Fruit fly (Drosophila melanogaster) whole organism, wandering third instar larva: ENCODE results near the gene SPH93.

Experiments
- Abd-B ChIP-seq: fragments of >200 bp; optimal IDR thresholded peaks from 2 replicates; lab custom pipeline; 2017; ENCODE audit warnings: missing biosample characterization, missing genetic modification characterization
- CG32264 ChIP-seq: fragments of 200-800 bp; sonication (Bioruptor generic); optimal IDR thresholded peaks from 2 replicates; lab custom pipeline; 2016; ENCODE audit warnings: missing biosample characterization, missing genetic modification characterization
- CG9705 ChIP-seq: fragments of 200-800 bp; sonication (Bioruptor generic); optimal IDR thresholded peaks from 2 replicates; lab custom pipeline; 2018; ENCODE audit warnings: missing biosample characterization, mild to moderate bottlenecking, missing genetic modification characterization
- CrebA ChIP-seq: fragments of 200-800 bp; sonication (Bioruptor generic); optimal IDR thresholded peaks from 2 replicates; lab custom pipeline; 2016; ENCODE audit warnings: missing biosample characterization, mild to moderate bottlenecking, missing genetic modification characterization, borderline replicate concordance
- Dfd ChIP-seq: fragments of >200 bp; optimal IDR thresholded peaks from 2 replicates; lab custom pipeline; 2017; ENCODE audit warnings: missing biosample characterization, missing genetic modification characterization
- Dif ChIP-seq: fragments of 200-275, 200-300 bp; sonication (Bioruptor generic); optimal IDR thresholded peaks from 2 replicates; lab custom pipeline; 2018; ENCODE audit warnings: missing biosample characterization, missing genetic modification characterization; ENCODE audit not compliant: partially characterized antibody
- GATAd ChIP-seq: sonication (Bioruptor generic); optimal IDR thresholded peaks from 2 replicates; lab custom pipeline; 2016; ENCODE audit warnings: missing biosample characterization, missing genetic modification characterization
- HLH106 ChIP-seq: fragments of 200-800 bp; optimal IDR thresholded peaks from 3 replicates; lab custom pipeline; 2019; ENCODE audit warnings: missing biosample characterization, mild to moderate bottlenecking, missing genetic modification characterization, moderate library complexity
- Hnf4 ChIP-seq: fragments of 200-800 bp; sonication (Bioruptor generic); optimal IDR thresholded peaks from 2 replicates; lab custom pipeline; 2016; ENCODE audit warnings: missing biosample characterization, mild to moderate bottlenecking, missing genetic modification characterization
- Hr78 ChIP-seq: fragments of >200 bp; optimal IDR thresholded peaks from 2 replicates; lab custom pipeline; 2017; ENCODE audit warnings: missing biosample characterization, missing genetic modification characterization
- Hr83 ChIP-seq: fragments of 200-300 bp; sonication (Bioruptor generic); optimal IDR thresholded peaks from 2 replicates; lab custom pipeline; 2016; ENCODE audit warnings: missing biosample characterization, mild to moderate bottlenecking, missing genetic modification characterization, moderate library complexity; ENCODE audit not compliant: poor library complexity, severe bottlenecking
- Jra ChIP-seq: sonication (Bioruptor generic); optimal IDR thresholded peaks from 2 replicates; lab custom pipeline; 2016; ENCODE audit warnings: missing biosample characterization, missing genetic modification characterization
- Mio ChIP-seq: sonication (Bioruptor generic); optimal IDR thresholded peaks from 2 replicates; lab custom pipeline; 2016; ENCODE audit warnings: missing biosample characterization, missing genetic modification characterization
- Myc ChIP-seq: fragments of >200 bp; optimal IDR thresholded peaks from 2 replicates; lab custom pipeline; 2017
- N ChIP-seq: fragments of >200 bp; optimal IDR thresholded peaks from 2 replicates; lab custom pipeline; 2018; ENCODE audit warnings: missing biosample characterization, missing external identifiers, missing genetic modification characterization
- OdsH ChIP-seq: fragments of 200-800 bp; sonication (Bioruptor generic); optimal IDR thresholded peaks from 2 replicates; lab custom pipeline; 2016; ENCODE audit warnings: missing biosample characterization, mild to moderate bottlenecking, missing genetic modification characterization
- Rel ChIP-seq, 2 experiments: fragments of 200-800 bp; sonication (Bioruptor generic) in 1 of 2; optimal IDR thresholded peaks; 2 replicates in 1 of 2; 3 replicates in 1 of 2; lab custom pipeline; 2016 to 2019; ENCODE audit warnings: mild to moderate bottlenecking in 2 of 2, missing biosample characterization in 2 of 2, missing genetic modification characterization in 2 of 2, moderate library complexity in 1 of 2
- Sp1 ChIP-seq: fragments of 200-800 bp; sonication (Bioruptor generic); optimal IDR thresholded peaks from 3 replicates; lab custom pipeline; 2019; ENCODE audit warnings: missing biosample characterization, mild to moderate bottlenecking, missing genetic modification characterization, moderate library complexity
- Vsx2 ChIP-seq: fragments of 200-300, 225-300 bp; sonication (Bioruptor generic); optimal IDR thresholded peaks from 2 replicates; lab custom pipeline; 2018; ENCODE audit warnings: missing biosample characterization, missing genetic modification characterization; ENCODE audit not compliant: partially characterized antibody
- br ChIP-seq: fragments of 200-800 bp; sonication (Bioruptor generic); optimal IDR thresholded peaks from 2 replicates; lab custom pipeline; 2016; ENCODE audit warnings: missing biosample characterization, missing genetic modification characterization
- brk ChIP-seq: fragments of 200-800 bp; sonication (Bioruptor generic); optimal IDR thresholded peaks from 2 replicates; lab custom pipeline; 2016; ENCODE audit warnings: missing biosample characterization, mild to moderate bottlenecking, missing genetic modification characterization
- dl ChIP-seq, 2 experiments: fragments of 175-275, 200-275 bp in 1 of 2; fragments of 200-275 bp in 1 of 2; sonication (Bioruptor generic); optimal IDR thresholded peaks; lab custom pipeline; 2018; ENCODE audit warnings: mild to moderate bottlenecking in 2 of 2, missing biosample characterization in 2 of 2, missing genetic modification characterization in 2 of 2, moderate library complexity in 2 of 2; ENCODE audit not compliant: partially characterized antibody in 2 of 2, insufficient read depth in 1 of 2
- dmrt93B ChIP-seq: fragments of 200-800 bp; sonication (Bioruptor generic); optimal IDR thresholded peaks from 2 replicates; lab custom pipeline; 2018; ENCODE audit warnings: missing biosample characterization, mild to moderate bottlenecking, missing genetic modification characterization
- dsf ChIP-seq: sonication (Bioruptor generic); optimal IDR thresholded peaks from 2 replicates; lab custom pipeline; 2016; ENCODE audit warnings: missing biosample characterization, missing genetic modification characterization, borderline replicate concordance
- ey ChIP-seq: fragments of 200-800 bp; sonication (Bioruptor generic); optimal IDR thresholded peaks from 2 replicates; lab custom pipeline; 2016; ENCODE audit warnings: missing biosample characterization, missing genetic modification characterization
- foxo ChIP-seq, 2 experiments: fragments of 200-800 bp; sonication (Bioruptor generic); optimal IDR thresholded peaks; 2 replicates in 1 of 2; 3 replicates in 1 of 2; lab custom pipeline; 2016 to 2017; ENCODE audit warnings: missing biosample characterization in 2 of 2, missing genetic modification characterization in 2 of 2
- fru ChIP-seq: fragments of 200-800 bp; sonication (Bioruptor generic); optimal IDR thresholded peaks from 3 replicates; lab custom pipeline; 2016; ENCODE audit warnings: missing biosample characterization, mild to moderate bottlenecking, missing genetic modification characterization
- h ChIP-seq: fragments of 200-800 bp; sonication (Bioruptor generic); optimal IDR thresholded peaks from 3 replicates; lab custom pipeline; 2016; ENCODE audit warnings: missing biosample characterization, mild to moderate bottlenecking, missing genetic modification characterization
- jim ChIP-seq: fragments of 175-275, 200-325 bp; sonication (Bioruptor generic); optimal IDR thresholded peaks from 2 replicates; lab custom pipeline; 2016; ENCODE audit warnings: missing biosample characterization, mild to moderate bottlenecking, missing genetic modification characterization
- lola ChIP-seq: fragments of >200 bp; optimal IDR thresholded peaks from 2 replicates; lab custom pipeline; 2017; ENCODE audit warnings: missing biosample characterization, missing genetic modification characterization
- pan ChIP-seq: fragments of >200 bp; optimal IDR thresholded peaks from 2 replicates; lab custom pipeline; 2017
- psq ChIP-seq: fragments of 200-800 bp; sonication (Bioruptor generic); optimal IDR thresholded peaks from 3 replicates; lab custom pipeline; 2017; ENCODE audit warnings: missing biosample characterization, mild to moderate bottlenecking, missing genetic modification characterization, moderate library complexity
- rgr ChIP-seq: fragments of 200-800 bp; sonication (Bioruptor generic); optimal IDR thresholded peaks from 3 replicates; lab custom pipeline; 2016; ENCODE audit warnings: missing biosample characterization, mild to moderate bottlenecking, missing genetic modification characterization
- sage ChIP-seq: fragments of 200-800 bp; sonication (Bioruptor generic); optimal IDR thresholded peaks from 2 replicates; lab custom pipeline; 2016; ENCODE audit warnings: missing biosample characterization, mild to moderate bottlenecking, missing genetic modification characterization
- sv ChIP-seq: fragments of 200-800 bp; sonication (Bioruptor generic); optimal IDR thresholded peaks from 3 replicates; lab custom pipeline; 2016; ENCODE audit warnings: missing biosample characterization, missing genetic modification characterization
- tai ChIP-seq: sonication (Bioruptor generic); optimal IDR thresholded peaks from 2 replicates; lab custom pipeline; 2016; ENCODE audit warnings: missing biosample characterization, missing genetic modification characterization
- usp ChIP-seq: fragments of >200 bp; optimal IDR thresholded peaks from 2 replicates; lab custom pipeline; 2017; ENCODE audit warnings: missing biosample characterization, missing genetic modification characterization
- woc ChIP-seq: sonication (Bioruptor generic); optimal IDR thresholded peaks from 2 replicates; lab custom pipeline; 2016; ENCODE audit warnings: missing biosample characterization, mild to moderate bottlenecking, missing genetic modification characterization

SPH93 gene

DNA sequence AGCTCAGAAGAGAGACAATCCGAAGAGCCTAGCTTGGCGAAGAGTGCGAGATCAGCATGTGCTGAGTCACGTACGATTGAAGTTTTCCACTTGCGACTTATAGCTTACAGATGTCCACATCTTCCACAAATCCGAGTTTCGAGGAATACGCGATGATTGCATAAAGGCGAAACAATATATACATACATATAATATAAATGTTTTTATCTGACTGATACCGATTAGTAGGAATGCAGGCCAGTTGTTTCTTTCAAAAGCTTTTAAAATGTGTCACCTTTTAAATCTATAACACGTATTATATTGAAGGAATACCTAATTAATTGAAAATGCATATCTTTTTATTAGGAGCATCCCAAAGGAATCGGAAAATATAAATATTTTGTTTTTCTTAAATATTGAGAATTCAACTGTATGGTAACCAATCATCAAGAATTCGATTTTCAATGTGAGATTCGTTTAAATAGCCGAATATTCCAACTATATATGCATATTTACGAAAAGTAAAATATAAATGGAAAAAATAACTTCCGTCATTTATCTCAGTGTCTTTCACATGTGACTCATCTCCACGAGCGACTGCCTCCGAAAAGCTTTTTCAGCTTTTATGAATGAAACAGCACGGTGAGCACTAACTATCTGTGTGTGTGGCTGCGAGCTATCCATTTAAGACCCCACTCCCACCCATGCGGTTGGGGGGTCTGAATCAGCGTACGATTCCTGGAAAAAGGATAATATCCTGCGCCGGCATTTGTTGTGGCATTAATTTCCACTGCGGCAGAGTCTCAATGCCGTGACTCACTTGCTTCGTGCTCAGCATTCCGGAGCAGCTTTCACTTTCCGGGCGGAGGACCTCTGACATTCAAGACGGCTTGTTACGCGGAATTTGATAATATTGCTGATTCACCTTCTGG is 5.0 kb downstream of the SPH93 start:
- TF ChIP-seq dl (GFP tag; optimal IDR thresholded peaks at IDR 0.05; lab: Kevin White, UChicago; ENCODE audit: insufficient read depth in 1 of 2, partially characterized antibody in 2 of 2) (peak in 1 of 2 experiments; percentile 63), usp (no peak), CG9705 (GFP tag; lab: Kevin White, UChicago) (peak; percentile 43), Sp1 (GFP tag; lab: Kevin White, UChicago) (peak; percentile 75), br (GFP tag; lab: Kevin White, UChicago) (peak; percentile 64), OdsH (GFP tag; lab: Kevin White, UChicago) (peak; percentile 78), brk (GFP tag; lab: Kevin White, UChicago) (peak; percentile 3), rgr (GFP tag; lab: Kevin White, UChicago) (peak; percentile 86), dmrt93B (peak; percentile 20), N (GFP tag; lab: Kevin White, UChicago) (no peak), Dfd (GFP tag; lab: Kevin White, UChicago) (no peak), Jra (GFP tag; lab: Kevin White, UChicago) (peak; percentile 71), ey (GFP tag; lab: Kevin White, UChicago) (peak; percentile 77), Myc (lab: Kevin White, UChicago) (no peak), h (peak; percentile 82), Hnf4 (GFP tag; lab: Kevin White, UChicago) (peak; percentile 73), Rel (GFP tag; optimal IDR thresholded peaks at IDR 0.05; lab: Kevin White, UChicago) (no peak), Rel (tag; optimal IDR thresholded peaks at IDR 0.05; lab: Kevin White, UChicago) (no peak), sv (GFP tag; lab: Kevin White, UChicago) (peak; percentile 7), HLH106 (tag; lab: Kevin White, UChicago) (peak; percentile 72), GATAd (GFP tag; lab: Kevin White, UChicago) (no peak), psq (GFP tag; lab: Kevin White, UChicago) (peak; percentile 65), dsf (GFP tag; lab: Kevin White, UChicago) (no peak), Hr83 (GFP tag; lab: Kevin White, UChicago) (no peak), tai (GFP tag; lab: Kevin White, UChicago) (peak; percentile 8), Dif (peak; percentile 32), CG32264 (peak; percentile 27), Abd-B (no peak), CrebA (GFP tag; lab: Kevin White, UChicago) (no peak), pan (lab: Kevin White, UChicago) (no peak), sage (GFP tag; lab: Kevin White, UChicago) (no peak), Vsx2 (GFP tag; lab: Kevin White, UChicago) (no peak), jim (GFP tag; lab: Kevin White, UChicago) (no peak), lola (no peak), Mio (no peak), fru (GFP tag; lab: Kevin White, UChicago) (peak; percentile 79), woc (GFP tag; lab: Kevin White, UChicago) (peak; percentile 47), foxo (GFP tag; optimal IDR thresholded peaks at IDR 0.05; lab: Kevin White, UChicago) (peak in 1 of 2 experiments; percentile 83), Hr78 (no peak)
